Worm (Caenorhabditis elegans) whole organism, late embryonic: ENCODE measurements around the gene nhr-274.

ENCODE experiments used
- nhr-232 ChIP-seq: sonication (generic microtip); optimal IDR thresholded peaks from 2 replicates; lab custom pipeline; 2016; ENCODE audit warnings: missing genetic modification characterization, missing compliant biosample characterization
- pqm-1 ChIP-seq: sonication (generic microtip); optimal IDR thresholded peaks from 2 replicates; lab custom pipeline; 2016; ENCODE audit warnings: missing genetic modification characterization, missing compliant biosample characterization

DNA sequence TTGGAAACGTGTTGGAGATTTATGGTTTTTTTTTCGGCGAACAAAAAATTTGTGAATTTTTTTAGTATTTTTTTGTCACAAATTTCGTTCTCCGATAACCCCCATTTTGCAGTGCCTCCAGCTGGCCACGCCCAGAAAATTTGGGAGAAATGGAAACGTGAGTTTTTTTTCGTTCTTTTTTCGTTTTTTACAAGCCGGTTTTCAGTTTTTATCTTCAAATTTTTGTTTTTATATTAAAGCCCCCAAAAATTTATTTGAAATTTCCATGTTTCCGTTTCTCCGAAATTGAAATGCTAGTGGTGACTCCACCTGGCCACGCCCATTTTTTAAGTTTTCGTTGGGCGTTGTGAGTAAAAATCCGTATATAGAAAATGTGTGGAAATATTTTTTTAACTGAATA lies 42.1 kb upstream of the nhr-274 start:
- no peak for TF ChIP-seq nhr-232 (tag; lab: Kevin White, UChicago)
- peak; percentile 15 for TF ChIP-seq pqm-1 (tag; lab: Kevin White, UChicago)
